ENCODE assay signal across 5 worm cellular contexts in the genomic region with DNA sequence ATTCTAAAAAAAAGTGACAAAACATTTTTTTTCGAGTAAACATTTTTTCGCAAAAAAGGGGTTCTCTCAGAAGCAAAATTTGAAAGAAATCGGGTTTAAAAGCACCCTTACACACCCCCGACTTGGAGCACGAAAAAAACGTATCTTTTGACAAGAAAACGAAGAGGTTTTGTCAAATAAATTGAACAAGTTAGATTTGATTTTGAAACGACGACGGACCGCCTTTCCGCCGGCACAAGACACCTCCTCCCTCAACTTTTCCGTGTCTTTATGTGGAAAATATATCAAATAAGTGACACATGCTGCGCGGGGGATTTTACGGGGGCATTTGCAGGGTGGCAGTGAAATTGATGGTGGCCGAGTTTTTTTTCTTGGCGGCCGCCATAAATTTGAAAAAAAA.
TF ChIP-seq lines count a peak whose summit lies in the region.

No protein-coding gene starts in this region.

TF ChIP-seq in whole organism, L1 larva, 84 proteins besides CTCF, POLR2A, EP300 and RAD21:
- TF ChIP-seq sox-4 (tag; optimal IDR thresholded peaks at IDR 0.05; lab: Kevin White, UChicago) (no peak), mep-1 (tag; optimal IDR thresholded peaks at IDR 0.05; lab: Kevin White, UChicago) (no peak), skn-1 (tag; optimal IDR thresholded peaks at IDR 0.05; lab: Kevin White, UChicago) (no peak), sup-37 (GFP tag; optimal IDR thresholded peaks at IDR 0.05; lab: Kevin White, UChicago) (no peak), lin-14 (GFP tag; optimal IDR thresholded peaks at IDR 0.05; lab: Kevin White, UChicago) (peak; percentile 23), pag-3 (tag; optimal IDR thresholded peaks at IDR 0.05; lab: Kevin White, UChicago; ENCODE audit: borderline replicate concordance, insufficient read depth) (no peak), unc-62 (GFP tag; optimal IDR thresholded peaks at IDR 0.05; lab: Kevin White, UChicago) (no peak), alr-1 (tag; optimal IDR thresholded peaks at IDR 0.05; lab: Kevin White, UChicago; ENCODE audit: borderline replicate concordance) (no peak), mab-9 (GFP tag; IDR thresholded peaks at IDR 0.05; lab: Robert Waterston, UW) (no peak), lin-13 (GFP tag; optimal IDR thresholded peaks at IDR 0.05; lab: Kevin White, UChicago) (no peak), blmp-1 (tag; optimal IDR thresholded peaks at IDR 0.05; lab: Kevin White, UChicago) (no peak), snpc-4 (tag; optimal IDR thresholded peaks at IDR 0.05; lab: Kevin White, UChicago) (no peak), elt-3 (tag; optimal IDR thresholded peaks at IDR 0.05; lab: Kevin White, UChicago) (no peak), fkh-10 (GFP tag; optimal IDR thresholded peaks at IDR 0.05; lab: Kevin White, UChicago) (peak; percentile 77), nhr-19 (GFP tag; conservative IDR thresholded peaks at IDR 0.05; lab: Robert Waterston, UW) (no peak)

TF ChIP-seq in whole organism, L3 larva, 47 proteins besides CTCF, POLR2A, EP300 and RAD21:
- TF ChIP-seq fkh-10 (GFP tag; optimal IDR thresholded peaks at IDR 0.05; lab: Kevin White, UChicago) (peak; percentile 79), egl-27 (tag; optimal IDR thresholded peaks at IDR 0.05; lab: Kevin White, UChicago) (no peak)

TF ChIP-seq in whole organism, L4 larva, 104 proteins besides CTCF, POLR2A, EP300 and RAD21:
- TF ChIP-seq tag-97 (GFP tag; IDR thresholded peaks at IDR 0.05; lab: Robert Waterston, UW) (no peak), fkh-10 (GFP tag; optimal IDR thresholded peaks at IDR 0.05; lab: Kevin White, UChicago) (peak; percentile 73), ZK337.2 (GFP tag; IDR thresholded peaks at IDR 0.05; lab: Robert Waterston, UW) (0 out of 2 replicates have a peak, but pooled peaks have one; percentile 11)

TF ChIP-seq in whole organism, late embryonic, 69 proteins besides CTCF, POLR2A, EP300 and RAD21:
- TF ChIP-seq K09A11.1 (tag; optimal IDR thresholded peaks at IDR 0.05; lab: Kevin White, UChicago; ENCODE audit: insufficient read depth) (no peak), unc-42 (tag; optimal IDR thresholded peaks at IDR 0.05; lab: Kevin White, UChicago) (peak; percentile 62)

TF ChIP-seq in whole organism, mixed stage, embryonic, 35 proteins besides CTCF, POLR2A, EP300 and RAD21:
- TF ChIP-seq pha-4 (tag; optimal IDR thresholded peaks at IDR 0.05; lab: Kevin White, UChicago) (no peak), lin-13 (tag; optimal IDR thresholded peaks at IDR 0.05; lab: Kevin White, UChicago) (no peak), ces-1 (GFP tag; optimal IDR thresholded peaks at IDR 0.05; lab: Kevin White, UChicago) (peak; percentile 40)
